Fruit fly (Drosophila melanogaster) whole organism, pupa: ENCODE data around the gene CG32374.

Experiments used
- CG13204 ChIP-seq: fragments of 200-800 bp; sonication (Bioruptor generic); optimal IDR thresholded peaks from 2 replicates; lab custom pipeline; 2018; ENCODE audit warnings: missing biosample characterization, mild to moderate bottlenecking, missing genetic modification characterization, moderate library complexity
- CG17806 ChIP-seq: fragments of 200-800 bp; sonication (Bioruptor generic); optimal IDR thresholded peaks from 2 replicates; lab custom pipeline; 2018; ENCODE audit warnings: missing biosample characterization, mild to moderate bottlenecking, missing genetic modification characterization, moderate library complexity
- CG9948 ChIP-seq: fragments of 200-800 bp; sonication (Bioruptor generic); optimal IDR thresholded peaks from 2 replicates; lab custom pipeline; 2018; ENCODE audit warnings: missing biosample characterization, mild to moderate bottlenecking, missing genetic modification characterization, moderate library complexity
- D1 ChIP-seq: fragments of 200-800 bp; sonication (Bioruptor generic); optimal IDR thresholded peaks from 2 replicates; lab custom pipeline; 2018; ENCODE audit warnings: missing biosample characterization, mild to moderate bottlenecking, missing genetic modification characterization, moderate library complexity
- EcR ChIP-seq: fragments of 200-800 bp; sonication (Bioruptor generic); optimal IDR thresholded peaks from 3 replicates; lab custom pipeline; 2019; ENCODE audit warnings: missing biosample characterization, missing genetic modification characterization, mild to moderate bottlenecking, moderate library complexity, missing genetic modification reagents
- Snoo ChIP-seq: fragments of 200-800 bp; sonication (Bioruptor generic); optimal IDR thresholded peaks from 3 replicates; lab custom pipeline; 2017; ENCODE audit warnings: missing biosample characterization, mild to moderate bottlenecking, missing genetic modification characterization, inconsistent platforms

DNA sequence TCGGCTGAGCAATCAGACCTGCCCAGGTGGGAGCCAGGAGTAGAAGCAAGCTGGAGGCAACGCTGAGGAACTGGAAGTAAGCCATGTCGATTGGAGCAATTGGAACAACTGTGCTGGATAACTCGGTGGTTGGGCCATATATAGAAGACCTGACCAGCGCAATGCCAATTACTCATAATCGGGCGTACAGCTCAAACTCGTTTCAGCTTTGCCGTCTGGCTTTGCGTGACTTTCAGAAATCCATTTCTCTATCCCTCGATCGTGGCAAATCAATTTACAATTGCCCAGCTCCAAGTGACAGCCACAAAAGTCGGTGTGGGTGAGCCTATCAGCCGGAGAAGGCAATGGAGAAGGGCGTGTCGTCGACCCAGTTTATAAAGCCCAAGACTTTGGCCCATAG is 34.9 kb downstream of the CG32374 start, which contains the start of gene CG7548:
- TF ChIP-seq CG9948 (tag; lab: Kevin White, UChicago) (no peak), D1 (no peak), CG17806 (no peak), EcR (GFP tag; lab: Kevin White, UChicago) (no peak), Snoo (tag; lab: Kevin White, UChicago) (no peak), CG13204 (GFP tag; lab: Kevin White, UChicago) (no peak)
